Worm (Caenorhabditis elegans) whole organism, L1 larva: ENCODE data around the gene fbxa-9.

ENCODE experiments used
- C34B4.2 ChIP-seq: sonication (generic microtip); optimal IDR thresholded peaks from 2 replicates; lab custom pipeline; 2017; ENCODE audit warnings: mild to moderate bottlenecking, missing genetic modification characterization, missing compliant biosample characterization
- ceh-8 ChIP-seq: fragments of 200-800 bp; sonication (Bioruptor generic); optimal IDR thresholded peaks from 2 replicates; lab custom pipeline; 2018; ENCODE audit warnings: mild to moderate bottlenecking, missing genetic modification characterization, moderate library complexity, missing compliant biosample characterization
- ceh-90 ChIP-seq: sonication (generic microtip); optimal IDR thresholded peaks from 2 replicates; lab custom pipeline; 2016; ENCODE audit warnings: missing genetic modification characterization, missing compliant biosample characterization
- efl-1 ChIP-seq, 4 experiments: fragments of 150-350 bp; optimal IDR thresholded peaks in 3 of 4; peaks in 1 of 4; 1 replicate in 1 of 4; 2 replicates in 3 of 4; lab custom pipeline; 2014; ENCODE audit warnings: missing biosample characterization in 2 of 4, missing genetic modification characterization in 2 of 4, missing genetic modification reagents in 2 of 4
- egl-13 ChIP-seq: sonication (generic microtip); optimal IDR thresholded peaks from 2 replicates; lab custom pipeline; 2016; ENCODE audit warnings: missing genotype, missing genetic modification reagents, missing genetic modification characterization, missing compliant biosample characterization
- egl-27 ChIP-seq, 2 experiments: fragments of 150-350 bp in 1 of 2; sonication (generic microtip); optimal IDR thresholded peaks; 3 replicates each; lab custom pipeline; 2017 to 2018; ENCODE audit warnings: missing biosample characterization in 2 of 2, missing genetic modification characterization in 2 of 2, missing genetic modification reagents in 2 of 2
- elt-3 ChIP-seq, 6 experiments: fragments of 150-350 bp in 1 of 6; sonication (generic microtip); optimal IDR thresholded peaks; 2 replicates each; lab custom pipeline; 2017 to 2018; ENCODE audit warnings: missing biosample characterization in 6 of 6, missing genetic modification characterization in 6 of 6, inconsistent platforms in 1 of 6
- grh-1 ChIP-seq: fragments of 200-800 bp; sonication (Bioruptor generic); IDR thresholded peaks from 2 replicates; pipeline ENCODE4 v1.3.6; 2022; ENCODE audit warnings: missing genetic modification reagents, missing genetic modification characterization, missing compliant biosample characterization
- irx-1 ChIP-seq: sonication (generic microtip); optimal IDR thresholded peaks from 2 replicates; lab custom pipeline; 2016; ENCODE audit warnings: missing genetic modification characterization, missing compliant biosample characterization
- isw-1 ChIP-seq: fragments of 200-800 bp; sonication (Bioruptor generic); IDR thresholded peaks from 2 replicates; pipeline ENCODE4 v1.3.6; 2022; ENCODE audit warnings: missing genetic modification characterization, missing compliant biosample characterization
- lin-13 ChIP-seq: fragments of 150-350 bp; optimal IDR thresholded peaks from 2 replicates; lab custom pipeline; 2014; ENCODE audit warnings: missing biosample characterization, missing genetic modification reagents, missing genetic modification characterization
- lin-35 ChIP-seq, 2 experiments: fragments of 150-350 bp; optimal IDR thresholded peaks; 2 replicates each; lab custom pipeline; 2014; ENCODE audit warnings: missing biosample characterization in 2 of 2, missing genetic modification characterization in 2 of 2, missing genetic modification reagents in 2 of 2
- lir-3 ChIP-seq: sonication (generic microtip); optimal IDR thresholded peaks from 2 replicates; lab custom pipeline; 2016; ENCODE audit warnings: mild to moderate bottlenecking, missing genetic modification characterization, moderate library complexity, missing compliant biosample characterization; ENCODE audit not compliant: poor library complexity
- lsy-2 ChIP-seq, 2 experiments: fragments of 150-350 bp; optimal IDR thresholded peaks; 2 replicates each; lab custom pipeline; 2014; ENCODE audit warnings: missing biosample characterization in 2 of 2, missing genetic modification characterization in 2 of 2
- mab-9 ChIP-seq: fragments of 200-800 bp; sonication (Bioruptor generic); IDR thresholded peaks from 2 replicates; pipeline ENCODE4 v1.3.6; 2022; ENCODE audit warnings: missing genetic modification reagents, missing genetic modification characterization, missing compliant biosample characterization
- mef-2 ChIP-seq: fragments of 150-350 bp; optimal IDR thresholded peaks from 2 replicates; lab custom pipeline; 2014; ENCODE audit warnings: missing biosample characterization, missing genetic modification characterization
- nhr-12 ChIP-seq: sonication (generic microtip); optimal IDR thresholded peaks from 2 replicates; lab custom pipeline; 2017; ENCODE audit warnings: missing biosample characterization, missing genetic modification characterization
- nhr-20 ChIP-seq: sonication (generic microtip); optimal IDR thresholded peaks from 2 replicates; lab custom pipeline; 2016; ENCODE audit warnings: mild to moderate bottlenecking, missing genetic modification characterization, missing compliant biosample characterization
- nhr-76 ChIP-seq: sonication (generic microtip); optimal IDR thresholded peaks from 2 replicates; lab custom pipeline; 2017; ENCODE audit warnings: missing biosample characterization, missing genetic modification characterization
- nhr-84 ChIP-seq: sonication (generic microtip); optimal IDR thresholded peaks from 2 replicates; lab custom pipeline; 2017; ENCODE audit warnings: missing biosample characterization, missing genetic modification characterization
- nhr-85 ChIP-seq: sonication (generic microtip); peaks from one replicate; lab custom pipeline; 2016; ENCODE audit warnings: missing genetic modification characterization, inconsistent platforms, missing compliant biosample characterization
- nhr-90 ChIP-seq: sonication (generic microtip); optimal IDR thresholded peaks from 2 replicates; lab custom pipeline; 2016; ENCODE audit warnings: mild to moderate bottlenecking, missing genetic modification characterization, missing compliant biosample characterization; ENCODE audit not compliant: poor library complexity
- skn-1 ChIP-seq: fragments of 150-350 bp; optimal IDR thresholded peaks from 2 replicates; lab custom pipeline; 2014; ENCODE audit warnings: missing biosample characterization, missing genetic modification characterization
- snu-23 ChIP-seq: sonication (generic microtip); optimal IDR thresholded peaks from 2 replicates; lab custom pipeline; 2016; ENCODE audit warnings: missing genetic modification characterization, missing compliant biosample characterization
- sptf-1 ChIP-seq: fragments of 150-350 bp; optimal IDR thresholded peaks from 2 replicates; lab custom pipeline; 2014; ENCODE audit warnings: missing biosample characterization, missing genetic modification characterization
- swsn-7 ChIP-seq: sonication (generic microtip); optimal IDR thresholded peaks from 2 replicates; lab custom pipeline; 2016; ENCODE audit warnings: missing genetic modification characterization, missing compliant biosample characterization
- tlp-1 ChIP-seq: fragments of 150-350 bp; optimal IDR thresholded peaks from 2 replicates; lab custom pipeline; 2014; ENCODE audit warnings: missing biosample characterization, missing genetic modification characterization
- unc-130 ChIP-seq: fragments of 150-350 bp; optimal IDR thresholded peaks from 2 replicates; lab custom pipeline; 2017; ENCODE audit warnings: missing biosample characterization, missing genetic modification characterization, inconsistent platforms
- unc-62 ChIP-seq: fragments of 150-350 bp; optimal IDR thresholded peaks from 2 replicates; lab custom pipeline; 2014; ENCODE audit warnings: missing biosample characterization, missing genetic modification reagents, missing genetic modification characterization
- unc-86 ChIP-seq: sonication (generic microtip); optimal IDR thresholded peaks from 2 replicates; lab custom pipeline; 2016; ENCODE audit warnings: missing genetic modification characterization, missing compliant biosample characterization
- unc-98 ChIP-seq: fragments of 200-800 bp; sonication (Bioruptor generic); IDR thresholded peaks from 2 replicates; pipeline ENCODE4 v1.3.6; 2022; ENCODE audit warnings: missing genetic modification characterization, missing compliant biosample characterization
- vab-15 ChIP-seq: sonication (generic microtip); optimal IDR thresholded peaks from 2 replicates; lab custom pipeline; 2017; ENCODE audit warnings: missing genotype, mild to moderate bottlenecking, missing genetic modification characterization, missing compliant biosample characterization
- ztf-11 ChIP-seq, 2 experiments: sonication (generic microtip); optimal IDR thresholded peaks; 2 replicates each; lab custom pipeline; 2016 to 2017; ENCODE audit warnings: missing genetic modification characterization in 2 of 2, missing biosample characterization in 1 of 2, missing compliant biosample characterization in 1 of 2

fbxa-9 gene

DNA sequence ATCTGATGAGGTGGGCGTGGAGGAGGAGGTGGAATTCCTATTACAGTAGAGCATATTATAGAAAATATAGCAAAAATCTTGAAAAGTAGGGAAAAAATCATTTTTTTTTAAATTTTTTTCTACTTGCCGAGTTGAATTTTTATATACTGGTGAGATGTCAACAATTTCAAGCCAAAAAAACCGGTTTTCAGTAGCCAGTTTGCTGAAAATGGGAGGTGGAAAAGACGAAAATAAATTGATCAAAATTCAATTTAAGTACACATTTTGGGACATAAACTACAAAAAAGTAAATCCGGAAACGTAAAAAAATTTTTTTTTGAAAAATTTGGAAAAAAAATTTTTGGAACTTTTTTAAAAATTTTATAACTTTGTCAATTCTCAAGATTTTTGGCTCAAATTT is 13.0 kb downstream of the fbxa-9 start, which contains the start of gene Y54F10BM.23:
TSS of gene Y54F10BM.23 (minus strand) at position 101 of the 400 bp plus-strand sequence.
- TF ChIP-seq nhr-12 (tag; lab: Kevin White, UChicago) (no peak), sptf-1 (tag; lab: Kevin White, UChicago) (no peak), unc-130 (tag; lab: Kevin White, UChicago) (no peak)

DNA sequence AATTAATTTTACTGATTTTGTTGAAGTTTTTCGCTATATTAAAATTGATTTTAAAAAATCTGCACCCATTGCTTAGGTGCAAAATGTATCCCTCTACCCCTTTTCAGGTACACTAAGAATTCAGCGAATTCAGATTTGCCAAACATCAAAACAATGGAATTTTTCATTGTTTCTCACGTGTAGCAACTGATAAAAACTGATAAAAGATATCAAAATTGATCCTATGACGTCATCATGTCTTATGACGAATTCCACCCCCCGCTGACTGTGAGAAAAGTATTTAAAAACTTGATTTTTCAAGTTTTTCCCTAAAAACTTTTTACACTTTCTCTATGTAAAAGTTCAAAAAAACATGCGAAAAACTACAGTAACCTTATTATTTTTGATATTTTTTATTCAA is 14.1 kb downstream of the fbxa-9 start, which contains the start of gene Y54F10BM.22:
TSS of gene Y54F10BM.22 (plus strand) at position 331 of the 400 bp plus-strand sequence.
- no peak for TF ChIP-seq ceh-8 (GFP tag; lab: Kevin White, UChicago)
- TF ChIP-seq lin-13 (GFP tag; lab: Kevin White, UChicago): no peak
- TF ChIP-seq mab-9 (GFP tag; lab: Robert Waterston, UW): no peak
- TF ChIP-seq swsn-7: no peak
- TF ChIP-seq unc-86 (tag; lab: Kevin White, UChicago): no peak
- peak in 1 of 2 experiments; percentile 10 for TF ChIP-seq lin-35 (GFP tag; optimal IDR thresholded peaks at IDR 0.05; lab: Kevin White, UChicago)
- no peak for TF ChIP-seq nhr-76 (tag; lab: Kevin White, UChicago)
- TF ChIP-seq egl-27 (tag; optimal IDR thresholded peaks at IDR 0.05; lab: Kevin White, UChicago): no peak
- no peak for TF ChIP-seq sptf-1 (tag; lab: Kevin White, UChicago)
- TF ChIP-seq ceh-90 (tag; lab: Kevin White, UChicago): no peak
- no peak for TF ChIP-seq efl-1 (optimal IDR thresholded peaks at IDR 0.05; lab: Kevin White, UChicago)
- peak in 1 of 2 experiments; percentile 64 for TF ChIP-seq efl-1 (GFP tag; optimal IDR thresholded peaks at IDR 0.05 in 1 of 2; lab: Kevin White, UChicago)
- no peak for TF ChIP-seq nhr-84 (tag; lab: Kevin White, UChicago)
- TF ChIP-seq egl-13 (tag; lab: Kevin White, UChicago): no peak
- no peak for TF ChIP-seq unc-98 (GFP tag; lab: Robert Waterston, UW)
- no peak for TF ChIP-seq grh-1 (GFP tag; lab: Robert Waterston, UW)
- TF ChIP-seq nhr-20 (tag; lab: Kevin White, UChicago): peak; percentile 30
- peak; percentile 0 for TF ChIP-seq snu-23 (GFP tag; lab: Kevin White, UChicago)
- TF ChIP-seq mef-2 (tag; lab: Kevin White, UChicago): no peak
- peak in 2 of 6 experiments; percentile 41 to 83 for TF ChIP-seq elt-3 (tag; optimal IDR thresholded peaks at IDR 0.05; lab: Kevin White, UChicago)
- no peak for TF ChIP-seq unc-62 (GFP tag; lab: Kevin White, UChicago)
- TF ChIP-seq lsy-2 (tag; optimal IDR thresholded peaks at IDR 0.05; lab: Kevin White, UChicago): no peak
- peak; percentile 28 for TF ChIP-seq nhr-90
- no peak for TF ChIP-seq irx-1 (tag; lab: Kevin White, UChicago)
- no peak for TF ChIP-seq ztf-11 (tag; optimal IDR thresholded peaks at IDR 0.05; lab: Kevin White, UChicago)
- TF ChIP-seq vab-15 (tag; lab: Kevin White, UChicago): no peak
- no peak for TF ChIP-seq isw-1
- TF ChIP-seq nhr-85 (tag; lab: Kevin White, UChicago): peak; percentile 82
- no peak for TF ChIP-seq tlp-1 (tag; lab: Kevin White, UChicago)
- TF ChIP-seq skn-1 (tag; lab: Kevin White, UChicago): no peak
- TF ChIP-seq lir-3 (tag; lab: Kevin White, UChicago): no peak
- TF ChIP-seq, all 84 proteins: peak for 7

DNA sequence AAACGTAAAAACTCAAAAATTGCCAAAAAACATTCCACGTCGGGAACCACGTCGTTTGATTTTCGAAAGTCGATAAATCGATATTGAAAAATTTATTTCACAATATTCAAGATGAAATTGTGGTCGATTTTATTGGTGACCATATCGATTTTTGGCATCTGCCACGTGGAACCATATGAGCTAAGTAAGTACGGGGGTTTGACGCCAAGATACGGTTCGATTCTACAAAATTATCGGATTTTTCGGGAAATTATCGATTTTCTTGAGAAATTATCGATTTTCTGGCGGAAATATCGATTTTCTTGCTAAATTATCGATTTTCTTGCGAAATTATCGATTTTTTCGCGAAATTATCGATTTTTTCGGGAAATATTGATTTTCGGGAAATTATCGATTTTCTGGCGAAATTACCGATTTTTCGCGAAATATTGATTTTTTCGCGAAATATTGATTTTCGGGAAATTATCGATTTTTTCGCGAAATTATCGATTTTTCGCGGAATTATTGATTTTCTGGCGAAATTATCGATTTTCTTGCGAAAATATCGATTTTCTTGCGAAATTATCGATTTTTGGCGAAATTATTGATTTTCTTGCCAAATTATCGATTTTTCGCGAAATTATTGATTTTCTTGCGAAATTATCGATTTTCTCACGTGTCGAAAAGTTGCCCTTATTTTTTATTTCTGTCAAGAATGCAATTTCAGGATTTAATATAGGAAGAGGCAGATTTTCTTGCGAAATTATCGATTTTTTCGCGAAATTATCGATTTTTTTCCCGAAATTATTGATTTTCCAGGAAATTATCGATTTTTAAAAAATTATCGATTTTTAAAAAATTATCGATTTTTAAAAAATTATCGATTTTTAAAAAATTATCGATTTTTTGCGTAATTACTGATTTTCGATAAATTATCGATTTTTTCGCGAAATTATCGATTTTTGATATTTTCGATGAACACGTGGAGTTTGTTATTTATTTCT is 15.8 kb downstream of the fbxa-9 start, which contains the start of gene Y54F10BM.3:
TSS of gene Y54F10BM.3 (plus strand) at position 51 of the 983 bp plus-strand sequence.
- TF ChIP-seq C34B4.2 (no peak), efl-1 (optimal IDR thresholded peaks at IDR 0.05; lab: Kevin White, UChicago) (no peak), efl-1 (GFP tag; optimal IDR thresholded peaks at IDR 0.05 in 1 of 2; lab: Kevin White, UChicago) (peak in 1 of 2 experiments; percentile 46)
